Fruit fly (Drosophila melanogaster) whole organism, pupa: ENCODE results near the gene HP1e.
A peak's percentile ranks its signal among the peaks of the same experiment; 100 is the strongest.

Experiments
- CG10348 ChIP-seq: fragments of 200-800 bp; sonication (Bioruptor generic); IDR thresholded peaks from 2 replicates; pipeline ENCODE4 v1.3.6; 2022; ENCODE audit warnings: missing biosample characterization, missing genetic modification characterization
- CG12605 ChIP-seq: fragments of 200-800 bp; sonication (Bioruptor generic); IDR thresholded peaks from 2 replicates; pipeline ENCODE4 v1.3.6; 2022; ENCODE audit warnings: missing biosample characterization, missing genetic modification characterization
- CG13204 ChIP-seq: fragments of 200-800 bp; sonication (Bioruptor generic); optimal IDR thresholded peaks from 2 replicates; lab custom pipeline; 2018; ENCODE audit warnings: missing biosample characterization, mild to moderate bottlenecking, missing genetic modification characterization, moderate library complexity
- CG14655 ChIP-seq: fragments of 200-800 bp; sonication (Bioruptor generic); optimal IDR thresholded peaks from 3 replicates; lab custom pipeline; 2017; ENCODE audit warnings: mild to moderate bottlenecking, missing biosample characterization, missing genetic modification reagents, missing genetic modification characterization
- CG34367 ChIP-seq: fragments of 200-800 bp; sonication (Bioruptor generic); optimal IDR thresholded peaks from 2 replicates; lab custom pipeline; 2018; ENCODE audit warnings: missing biosample characterization, mild to moderate bottlenecking, missing genetic modification characterization
- CG9948 ChIP-seq: fragments of 200-800 bp; sonication (Bioruptor generic); optimal IDR thresholded peaks from 2 replicates; lab custom pipeline; 2018; ENCODE audit warnings: missing biosample characterization, mild to moderate bottlenecking, missing genetic modification characterization, moderate library complexity
- Pif1A ChIP-seq: fragments of 200-800 bp; sonication (Bioruptor generic); optimal IDR thresholded peaks from 3 replicates; lab custom pipeline; 2016; ENCODE audit warnings: missing biosample characterization, missing genetic modification characterization
- fd96Ca ChIP-seq: fragments of 200-800 bp; sonication (Bioruptor generic); IDR thresholded peaks from 3 replicates; pipeline ENCODE4 v1.3.6; 2022; ENCODE audit warnings: missing biosample characterization, missing genetic modification characterization
- rn ChIP-seq: fragments of 200-800 bp; sonication (Bioruptor generic); IDR thresholded peaks from 2 replicates; pipeline ENCODE4 v1.3.6; 2022; ENCODE audit warnings: missing biosample characterization, missing genetic modification characterization

DNA sequence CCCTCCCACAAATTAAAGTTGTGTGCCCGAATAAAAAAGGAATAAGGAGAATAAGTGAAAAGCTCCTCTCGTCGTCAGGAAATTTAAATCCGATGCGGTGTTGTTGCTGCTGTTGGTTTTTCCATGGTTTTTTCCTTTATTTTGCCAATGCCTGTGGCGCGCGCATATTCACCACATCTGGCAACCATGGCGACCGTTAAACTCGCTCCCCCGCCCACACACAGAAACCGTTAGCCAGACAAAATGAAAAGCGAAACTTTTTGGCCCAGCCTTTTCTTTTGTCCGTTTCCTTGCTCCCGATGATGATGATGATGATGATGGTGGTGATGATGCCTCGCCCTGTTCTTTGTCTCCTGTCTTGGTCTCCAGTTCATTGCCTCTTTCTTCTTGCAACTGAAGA lies 24.3 kb downstream of the HP1e start:
- TF ChIP-seq CG13204 (GFP tag; lab: Kevin White, UChicago) (no peak), CG12605 (GFP tag; lab: Robert Waterston, UW) (no peak), CG9948 (no peak), CG10348 (no peak), rn (no peak), CG34367 (tag; lab: Kevin White, UChicago) (no peak), CG14655 (no peak), Pif1A (GFP tag; lab: Kevin White, UChicago) (no peak), fd96Ca (GFP tag; lab: Robert Waterston, UW) (peak; percentile 20; the same call in 1 of the 3 replicates)
